Fruit fly (Drosophila melanogaster) whole organism, embryonic: ENCODE data around the gene hop.

Experiments used
- Asciz ChIP-seq: fragments of 200-800 bp; sonication (Bioruptor generic); optimal IDR thresholded peaks from 2 replicates; lab custom pipeline; 2017; ENCODE audit warnings: missing biosample characterization, mild to moderate bottlenecking, missing genetic modification characterization, missing genetic modification reagents
- CG1024 ChIP-seq: fragments of 200-800 bp; sonication (Bioruptor generic); IDR thresholded peaks from 2 replicates; pipeline ENCODE4 v1.3.6; 2022; ENCODE audit warnings: missing biosample characterization, missing genetic modification characterization
- CG11504 ChIP-seq: fragments of 200-800 bp; sonication (Bioruptor generic); optimal IDR thresholded peaks from 3 replicates; lab custom pipeline; 2019; ENCODE audit warnings: missing biosample characterization, mild to moderate bottlenecking, missing genetic modification characterization, moderate library complexity
- CG12659 ChIP-seq: fragments of 200-800 bp; sonication (Bioruptor generic); optimal IDR thresholded peaks from 3 replicates; lab custom pipeline; 2017; ENCODE audit warnings: mild to moderate bottlenecking, missing biosample characterization, missing genetic modification reagents, missing genetic modification characterization
- CG12769 ChIP-seq: fragments of 200-800 bp; sonication (Bioruptor generic); optimal IDR thresholded peaks from 2 replicates; lab custom pipeline; 2019; ENCODE audit warnings: missing biosample characterization, mild to moderate bottlenecking, missing genetic modification characterization, moderate library complexity
- CG13424 ChIP-seq: fragments of 200-800 bp; sonication (Bioruptor generic); optimal IDR thresholded peaks from 2 replicates; lab custom pipeline; 2019; ENCODE audit warnings: missing biosample characterization, mild to moderate bottlenecking, missing genetic modification characterization, moderate library complexity
- CG14710 ChIP-seq: fragments of 200-800 bp; sonication (Bioruptor generic); optimal IDR thresholded peaks from 3 replicates; lab custom pipeline; 2019; ENCODE audit warnings: missing biosample characterization, mild to moderate bottlenecking, missing genetic modification characterization, moderate library complexity
- CG15601 ChIP-seq: fragments of 200-800 bp; sonication (Bioruptor generic); optimal IDR thresholded peaks from 3 replicates; lab custom pipeline; 2019; ENCODE audit warnings: missing biosample characterization, mild to moderate bottlenecking, missing genetic modification characterization, moderate library complexity
- CG1603 ChIP-seq: fragments of 200-800 bp; sonication (Bioruptor generic); optimal IDR thresholded peaks from 2 replicates; lab custom pipeline; 2019; ENCODE audit warnings: missing biosample characterization, mild to moderate bottlenecking, missing genetic modification characterization, moderate library complexity
- CG1832 ChIP-seq: fragments of 200-800 bp; sonication (Bioruptor generic); optimal IDR thresholded peaks from 2 replicates; lab custom pipeline; 2017; ENCODE audit warnings: missing biosample characterization, mild to moderate bottlenecking, missing genetic modification characterization, inconsistent platforms
- CG18476 ChIP-seq: fragments of 200-800 bp; sonication (Bioruptor generic); optimal IDR thresholded peaks from 2 replicates; lab custom pipeline; 2016; ENCODE audit warnings: missing biosample characterization, mild to moderate bottlenecking, missing genetic modification characterization
- CG31365 ChIP-seq: fragments of 200-800 bp; sonication (Bioruptor generic); optimal IDR thresholded peaks from 2 replicates; lab custom pipeline; 2018; ENCODE audit warnings: missing biosample characterization, mild to moderate bottlenecking, missing genetic modification characterization
- CG5180 ChIP-seq: fragments of 200-800 bp; sonication (Bioruptor generic); optimal IDR thresholded peaks from 3 replicates; lab custom pipeline; 2017; ENCODE audit warnings: missing biosample characterization, missing genetic modification characterization, mild to moderate bottlenecking, moderate library complexity, missing genetic modification reagents
- CG7786 ChIP-seq: fragments of 200-800 bp; sonication (Bioruptor generic); optimal IDR thresholded peaks from 2 replicates; lab custom pipeline; 2016; ENCODE audit warnings: missing biosample characterization, missing genetic modification characterization
- CG7839 ChIP-seq: fragments of 200-800 bp; sonication (Bioruptor generic); optimal IDR thresholded peaks from 3 replicates; lab custom pipeline; 2018; ENCODE audit warnings: missing biosample characterization, mild to moderate bottlenecking, missing genetic modification characterization, moderate library complexity
- CG8290 ChIP-seq, 3 experiments: fragments of 200-800 bp; sonication (Bioruptor generic); optimal IDR thresholded peaks; 2 replicates each; lab custom pipeline; 2016 to 2019; ENCODE audit warnings: missing biosample characterization in 3 of 3, missing genetic modification characterization in 3 of 3, mild to moderate bottlenecking in 2 of 3, moderate library complexity in 1 of 3
- CG8388 ChIP-seq: fragments of 200-800 bp; sonication (Bioruptor generic); optimal IDR thresholded peaks from 2 replicates; lab custom pipeline; 2019; ENCODE audit warnings: missing biosample characterization, mild to moderate bottlenecking, missing genetic modification characterization, moderate library complexity
- Chrac-16 ChIP-seq: fragments of 200-800 bp; sonication (Bioruptor generic); optimal IDR thresholded peaks from 3 replicates; lab custom pipeline; 2016; ENCODE audit warnings: missing biosample characterization, missing genetic modification characterization
- Fer3 ChIP-seq: fragments of 200-800 bp; sonication (Bioruptor generic); optimal IDR thresholded peaks from 2 replicates; lab custom pipeline; 2018; ENCODE audit warnings: missing biosample characterization, mild to moderate bottlenecking, missing genetic modification characterization, moderate library complexity
- Gug ChIP-seq: fragments of 200-800 bp; sonication (Bioruptor generic); IDR thresholded peaks from 4 replicates; pipeline ENCODE4 v1.3.6; 2022; ENCODE audit warnings: missing biosample characterization, missing genetic modification characterization
- Hand ChIP-seq: fragments of 200-800 bp; sonication (Bioruptor generic); optimal IDR thresholded peaks from 2 replicates; lab custom pipeline; 2017; ENCODE audit warnings: mild to moderate bottlenecking, missing biosample characterization, missing genetic modification reagents, missing genetic modification characterization
- Nf-YA ChIP-seq: fragments of 200-800 bp; sonication (Bioruptor generic); IDR thresholded peaks from 2 replicates; pipeline ENCODE4 v1.3.6; 2022; ENCODE audit warnings: missing biosample characterization, missing genetic modification characterization
- Optix ChIP-seq: fragments of 200-800 bp; sonication (Bioruptor generic); IDR thresholded peaks from 3 replicates; pipeline ENCODE4 v1.3.6; 2022; ENCODE audit warnings: missing biosample characterization, missing genetic modification characterization
- PHDP ChIP-seq: fragments of 200-800 bp; sonication (Bioruptor generic); optimal IDR thresholded peaks from 3 replicates; lab custom pipeline; 2018; ENCODE audit warnings: missing biosample characterization, mild to moderate bottlenecking, missing genetic modification characterization, moderate library complexity
- Six4 ChIP-seq: fragments of 200-800 bp; sonication (Bioruptor generic); optimal IDR thresholded peaks from 2 replicates; lab custom pipeline; 2016; ENCODE audit warnings: missing biosample characterization, missing genetic modification characterization
- Spps ChIP-seq: fragments of 200-800 bp; sonication (Bioruptor generic); optimal IDR thresholded peaks from 2 replicates; lab custom pipeline; 2018; ENCODE audit warnings: missing biosample characterization, mild to moderate bottlenecking, missing genetic modification characterization
- Taf1 ChIP-seq: fragments of 200-800 bp; sonication (Bioruptor generic); IDR thresholded peaks from 2 replicates; pipeline ENCODE4 v1.3.6; 2022; ENCODE audit warnings: missing biosample characterization, missing genetic modification characterization
- bsh ChIP-seq, 2 experiments: fragments of 200-800 bp; sonication (Bioruptor generic); optimal IDR thresholded peaks; 2 replicates each; lab custom pipeline; 2017 to 2018; ENCODE audit warnings: mild to moderate bottlenecking in 2 of 2, missing biosample characterization in 2 of 2, missing genetic modification characterization in 2 of 2, moderate library complexity in 1 of 2
- corto ChIP-seq: fragments of 200-800 bp; sonication (Bioruptor generic); optimal IDR thresholded peaks from 2 replicates; lab custom pipeline; 2016; ENCODE audit warnings: missing biosample characterization, mild to moderate bottlenecking, missing genetic modification characterization, moderate library complexity
- crol ChIP-seq: fragments of 200-800 bp; sonication (Bioruptor generic); IDR thresholded peaks from 2 replicates; pipeline ENCODE4 v1.3.6; 2022; ENCODE audit warnings: missing biosample characterization, missing genetic modification characterization
- da ChIP-seq: fragments of 200-800 bp; sonication (Bioruptor generic); optimal IDR thresholded peaks from 2 replicates; lab custom pipeline; 2016; ENCODE audit warnings: missing biosample characterization, missing genetic modification characterization
- dm ChIP-seq: fragments of 200-800 bp; sonication (Bioruptor generic); optimal IDR thresholded peaks from 3 replicates; lab custom pipeline; 2016; ENCODE audit warnings: missing biosample characterization, missing genetic modification characterization
- fd96Cb ChIP-seq: fragments of 200-800 bp; sonication (Bioruptor generic); optimal IDR thresholded peaks from 2 replicates; lab custom pipeline; 2018; ENCODE audit warnings: missing biosample characterization, mild to moderate bottlenecking, missing genetic modification characterization, moderate library complexity
- gem ChIP-seq: fragments of 200-800 bp; sonication (Bioruptor generic); optimal IDR thresholded peaks from 2 replicates; lab custom pipeline; 2019; ENCODE audit warnings: missing biosample characterization, mild to moderate bottlenecking, missing genetic modification characterization, moderate library complexity
- grau ChIP-seq: fragments of 200-800 bp; optimal IDR thresholded peaks from 3 replicates; lab custom pipeline; 2019; ENCODE audit warnings: missing biosample characterization, mild to moderate bottlenecking, missing genetic modification characterization, moderate library complexity
- kni ChIP-seq: fragments of 200-800 bp; sonication (Bioruptor generic); optimal IDR thresholded peaks from 3 replicates; lab custom pipeline; 2017; ENCODE audit warnings: mild to moderate bottlenecking, missing biosample characterization, missing genetic modification reagents, missing genetic modification characterization
- knrl ChIP-seq: fragments of 200-800 bp; sonication (Bioruptor generic); IDR thresholded peaks from 3 replicates; pipeline ENCODE4 v1.3.6; 2022; ENCODE audit warnings: missing biosample characterization, missing genetic modification characterization; ENCODE audit not compliant: partially characterized antibody
- lab ChIP-seq: fragments of 200-800 bp; sonication (Bioruptor generic); optimal IDR thresholded peaks from 3 replicates; lab custom pipeline; 2017; ENCODE audit warnings: missing biosample characterization, missing genetic modification characterization, mild to moderate bottlenecking, moderate library complexity, missing genetic modification reagents
- lov ChIP-seq, 2 experiments: fragments of 200-800 bp in 1 of 2; fragments of >200 bp in 1 of 2; sonication (Bioruptor generic) in 1 of 2; IDR thresholded peaks in 1 of 2; optimal IDR thresholded peaks in 1 of 2; 2 replicates in 1 of 2; 3 replicates in 1 of 2; pipeline versions ENCODE4 v1.3.6 to Lab custom; 2017 to 2022; ENCODE audit warnings: missing biosample characterization in 1 of 2, missing genetic modification characterization in 1 of 2
- mam ChIP-seq: fragments of 200-800 bp; sonication (Bioruptor generic); optimal IDR thresholded peaks from 3 replicates; lab custom pipeline; 2016; ENCODE audit warnings: missing biosample characterization, missing genetic modification characterization
- onecut ChIP-seq: fragments of 200-800 bp; sonication (Bioruptor generic); IDR thresholded peaks from 2 replicates; pipeline ENCODE4 v1.3.6; 2022; ENCODE audit warnings: missing biosample characterization, missing genetic modification characterization
- pb ChIP-seq: fragments of 200-800 bp; sonication (Bioruptor generic); optimal IDR thresholded peaks from 3 replicates; lab custom pipeline; 2016; ENCODE audit warnings: missing biosample characterization, missing genetic modification characterization
- ranshi ChIP-seq: fragments of 200-800 bp; sonication (Bioruptor generic); IDR thresholded peaks from 2 replicates; pipeline ENCODE4 v1.3.6; 2022; ENCODE audit warnings: missing biosample characterization, missing genetic modification characterization
- sens-2 ChIP-seq: fragments of 200-800 bp; sonication (Bioruptor generic); IDR thresholded peaks from 2 replicates; pipeline ENCODE4 v1.3.6; 2022; ENCODE audit warnings: missing biosample characterization, missing genetic modification characterization
- seq ChIP-seq: fragments of 200-800 bp; sonication (Bioruptor generic); IDR thresholded peaks from 2 replicates; pipeline ENCODE4 v1.3.6; 2022; ENCODE audit warnings: missing biosample characterization, missing genetic modification characterization
- slbo ChIP-seq: fragments of 200-800 bp; sonication (Bioruptor generic); IDR thresholded peaks from 2 replicates; pipeline ENCODE4 v1.3.6; 2022; ENCODE audit warnings: missing biosample characterization, missing genetic modification characterization
- zfh1 ChIP-seq: fragments of 200-800 bp; sonication (Bioruptor generic); IDR thresholded peaks from 3 replicates; pipeline ENCODE4 v1.3.6; 2022; ENCODE audit warnings: missing biosample characterization, missing genetic modification characterization

Gene hop

DNA sequence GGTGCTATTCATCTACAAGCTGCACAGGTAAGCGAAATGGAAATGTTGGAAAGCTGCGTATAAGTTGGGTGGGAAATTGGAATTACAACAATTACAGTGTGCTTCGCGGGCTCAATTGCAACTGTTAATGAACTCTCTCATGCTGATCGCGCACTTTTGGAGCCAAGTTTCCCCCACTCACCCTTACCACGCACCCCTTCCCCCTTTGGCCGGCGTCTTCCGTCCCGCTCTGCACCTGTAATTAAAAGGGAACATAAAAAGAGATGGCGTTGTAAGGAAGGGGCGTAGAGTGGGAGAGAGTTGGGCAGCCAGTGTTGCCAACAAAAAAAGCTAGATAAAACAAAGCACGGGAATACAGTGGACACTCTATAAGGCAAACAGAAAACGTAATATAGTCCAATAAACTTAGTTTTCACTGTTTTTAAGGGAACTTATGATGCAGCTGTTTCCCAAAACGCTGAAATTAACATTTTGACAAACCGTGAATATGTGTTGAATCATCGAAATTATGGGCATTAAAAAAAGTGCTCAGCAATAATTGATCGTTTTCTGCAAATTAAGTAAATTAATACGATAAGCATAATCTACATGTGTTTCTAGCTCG is 27.1 kb downstream of the hop start (continued):
- peak; percentile 5 for TF ChIP-seq CG15601 (tag; lab: Kevin White, UChicago)
- 0 out of 2 replicates have a peak, but pooled peaks have one; percentile 10 for TF ChIP-seq sens-2 (GFP tag; lab: Robert Waterston, UW)
- no peak for TF ChIP-seq onecut
- TF ChIP-seq PHDP (tag; lab: Kevin White, UChicago): peak; percentile 9
- peak; percentile 32 for TF ChIP-seq lab (GFP tag; lab: Kevin White, UChicago)
- 0 out of 3 replicates have a peak, but pooled peaks have one; percentile 27 for TF ChIP-seq zfh1 (GFP tag; lab: Robert Waterston, UW)
- no peak for TF ChIP-seq CG18476 (GFP tag; lab: Kevin White, UChicago)
- peak; percentile 23 for TF ChIP-seq CG8388 (GFP tag; lab: Kevin White, UChicago)
- TF ChIP-seq seq (GFP tag; lab: Robert Waterston, UW): 0 out of 2 replicates have a peak, but pooled peaks have one; percentile 16
- TF ChIP-seq bsh (GFP tag; optimal IDR thresholded peaks at IDR 0.05; lab: Kevin White, UChicago): peak in 1 of 2 experiments; percentile 16
- TF ChIP-seq knrl (GFP tag; lab: Robert Waterston, UW): no peak
- TF ChIP-seq corto (GFP tag; lab: Kevin White, UChicago): no peak
- TF ChIP-seq Hand (GFP tag; lab: Kevin White, UChicago): no peak
- TF ChIP-seq CG8290 (GFP tag; optimal IDR thresholded peaks at IDR 0.05; lab: Kevin White, UChicago): no peak
- TF ChIP-seq CG8290 (tag; optimal IDR thresholded peaks at IDR 0.05; lab: Kevin White, UChicago): peak in 1 of 2 experiments; percentile 2
- no peak for TF ChIP-seq lov (optimal IDR thresholded peaks at IDR 0.05; lab: Kevin White, UChicago)
- no peak for TF ChIP-seq lov (GFP tag; IDR thresholded peaks at IDR 0.05; lab: Robert Waterston, UW)
- TF ChIP-seq crol (GFP tag; lab: Robert Waterston, UW): peak; percentile 88
- peak; percentile 7 for TF ChIP-seq CG12659
- peak; percentile 2 for TF ChIP-seq CG7839 (tag; lab: Kevin White, UChicago)
- peak; percentile 87 for TF ChIP-seq grau (tag; lab: Kevin White, UChicago)
- peak; percentile 43 for TF ChIP-seq gem (tag; lab: Kevin White, UChicago)
- peak; percentile 12; the same call in 1 of the 2 replicates for TF ChIP-seq ranshi
- peak; percentile 3 for TF ChIP-seq Fer3
- TF ChIP-seq Nf-YA: no peak
- TF ChIP-seq da: no peak
- no peak for TF ChIP-seq CG5180
- peak; percentile 13 for TF ChIP-seq mam
- peak; percentile 19 for TF ChIP-seq CG1603 (tag; lab: Kevin White, UChicago)
- peak; percentile 61 for TF ChIP-seq CG12769 (tag; lab: Kevin White, UChicago)
- peak; percentile 14 for TF ChIP-seq CG13424 (tag; lab: Kevin White, UChicago)
- TF ChIP-seq CG31365 (tag; lab: Kevin White, UChicago): no peak
- TF ChIP-seq Optix (GFP tag; lab: Robert Waterston, UW): no peak
- TF ChIP-seq Spps: no peak
- TF ChIP-seq slbo (GFP tag; lab: Robert Waterston, UW): peak; percentile 29; the same call in 1 of the 2 replicates
- TF ChIP-seq Asciz (GFP tag; lab: Kevin White, UChicago): no peak
- TF ChIP-seq fd96Cb (tag; lab: Kevin White, UChicago): peak; percentile 17
- 0 out of 2 replicates have a peak, but pooled peaks have one; percentile 12 for TF ChIP-seq CG1024 (GFP tag; lab: Robert Waterston, UW)
- TF ChIP-seq Gug (GFP tag; lab: Robert Waterston, UW): peak; percentile 2; the same call in 1 of the 4 replicates
- peak; percentile 34 for TF ChIP-seq CG11504 (tag; lab: Kevin White, UChicago)
- peak; percentile 34 for TF ChIP-seq Six4 (GFP tag; lab: Kevin White, UChicago)
- TF ChIP-seq CG1832 (GFP tag; lab: Kevin White, UChicago): peak; percentile 55
- peak; percentile 22 for TF ChIP-seq kni
- peak; percentile 9 for TF ChIP-seq Chrac-16 (GFP tag; lab: Kevin White, UChicago)
- no peak for TF ChIP-seq pb (GFP tag; lab: Kevin White, UChicago)
- TF ChIP-seq CG7786 (GFP tag; lab: Kevin White, UChicago): peak; percentile 12
- peak; percentile 1 for TF ChIP-seq dm (GFP tag; lab: Kevin White, UChicago)
- TF ChIP-seq Taf1 (GFP tag; lab: Robert Waterston, UW): no peak
- TF ChIP-seq CG14710 (tag; lab: Kevin White, UChicago): peak; percentile 37
